Worm (Caenorhabditis elegans) whole organism, young adult: ENCODE measurements around the gene srz-25.
A peak's percentile ranks its signal among the peaks of the same experiment; 100 is the strongest.

Experiments
- F37B4.10 ChIP-seq: fragments of 200-800 bp; sonication (Bioruptor generic); IDR thresholded peaks from 2 replicates; pipeline ENCODE4 v1.3.6; 2022; ENCODE audit warnings: missing genetic modification characterization, missing compliant biosample characterization
- nhr-80 ChIP-seq: sonication (generic microtip); optimal IDR thresholded peaks from 2 replicates; lab custom pipeline; 2016; ENCODE audit warnings: missing genetic modification characterization, missing compliant biosample characterization

Gene srz-25

DNA sequence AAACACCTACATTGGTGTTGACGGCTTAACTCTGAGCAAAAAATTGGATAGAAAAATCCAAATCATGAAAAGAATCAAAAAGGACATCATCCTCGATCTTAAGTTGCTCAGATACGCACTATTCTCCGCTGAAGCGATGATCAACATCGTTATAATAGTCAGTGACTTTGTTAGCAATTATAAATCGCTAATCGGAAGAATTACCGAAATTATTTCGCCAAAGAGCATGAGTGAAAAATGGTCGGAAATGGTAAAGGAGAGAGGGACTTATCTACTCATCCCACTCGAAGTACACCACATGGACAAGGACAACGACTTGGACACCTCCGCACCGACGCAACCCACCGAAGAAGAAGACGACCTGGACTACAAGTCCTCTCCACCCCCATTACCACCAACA is 39.6 kb downstream of the srz-25 start:
- no peak for TF ChIP-seq nhr-80 (tag; lab: Kevin White, UChicago)

DNA sequence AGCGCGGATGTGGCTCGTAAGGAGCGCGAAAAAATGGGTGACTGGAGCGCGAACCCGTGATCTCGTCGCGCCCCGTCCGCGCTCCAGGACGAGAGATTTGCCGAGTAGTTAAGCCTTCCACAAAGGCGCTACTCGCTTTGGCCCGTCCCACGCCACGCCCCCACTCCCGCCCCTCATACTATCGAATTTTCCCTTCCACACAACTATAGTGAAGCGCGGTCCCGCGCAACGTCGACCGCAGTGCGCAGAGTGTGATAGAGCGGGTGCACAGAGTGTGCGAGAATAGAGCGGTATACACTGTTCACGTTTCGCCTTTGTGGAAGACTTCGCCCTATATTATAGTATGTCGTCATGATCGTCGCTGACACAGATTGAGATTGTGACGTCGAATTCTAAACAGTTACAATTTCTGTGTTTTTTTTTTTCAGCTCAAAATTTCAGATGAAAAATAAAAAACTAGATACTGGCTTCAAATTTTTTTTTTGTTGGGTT is 44.0 kb downstream of the srz-25 start, which contains the start of gene fbxa-133:
TSS of gene fbxa-133 (plus strand) at position 442 of the 492 bp plus-strand sequence.
- 0 out of 2 replicates have a peak, but pooled peaks have one; percentile 64 for TF ChIP-seq F37B4.10
